Worm (Caenorhabditis elegans): Measurements from ENCODE around the gene D2096.10.

The D2096.10 gene

DNA sequence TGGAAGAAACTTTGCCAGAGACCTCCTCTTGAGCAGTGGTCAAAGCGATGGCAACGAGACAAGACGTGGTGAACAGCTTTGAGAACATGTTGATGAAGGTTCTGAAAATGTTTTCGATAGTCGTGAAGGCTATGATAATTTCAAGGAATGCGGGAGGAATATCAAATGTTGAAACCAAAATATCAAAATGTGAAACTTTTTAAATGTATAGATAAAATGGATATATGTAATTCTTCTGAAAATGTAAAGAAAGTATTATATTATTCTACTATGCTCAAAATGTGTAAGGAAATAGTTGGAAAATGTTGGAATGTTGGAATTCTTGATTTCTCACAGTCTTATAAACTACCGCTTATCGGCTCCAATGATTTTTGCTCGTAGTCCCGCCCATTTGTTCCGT lies 19.9 kb downstream of the D2096.10 start, which contains the start of gene D2096.6:
D2096.6 (minus strand) TSS at position 101 of the 400 bp plus-strand sequence.
- TF ChIP-seq flt-1 (GFP tag; IDR thresholded peaks at IDR 0.05), result no peak
- TF ChIP-seq ceh-36 (tag; optimal IDR thresholded peaks at IDR 0.05), result no peak
- TF ChIP-seq hnd-1 (tag; optimal IDR thresholded peaks at IDR 0.05), result no peak
- TF ChIP-seq pes-1 (GFP tag; IDR thresholded peaks at IDR 0.05), result no peak
- no peak for TF ChIP-seq ceh-13 (GFP tag; optimal IDR thresholded peaks at IDR 0.05)

DNA sequence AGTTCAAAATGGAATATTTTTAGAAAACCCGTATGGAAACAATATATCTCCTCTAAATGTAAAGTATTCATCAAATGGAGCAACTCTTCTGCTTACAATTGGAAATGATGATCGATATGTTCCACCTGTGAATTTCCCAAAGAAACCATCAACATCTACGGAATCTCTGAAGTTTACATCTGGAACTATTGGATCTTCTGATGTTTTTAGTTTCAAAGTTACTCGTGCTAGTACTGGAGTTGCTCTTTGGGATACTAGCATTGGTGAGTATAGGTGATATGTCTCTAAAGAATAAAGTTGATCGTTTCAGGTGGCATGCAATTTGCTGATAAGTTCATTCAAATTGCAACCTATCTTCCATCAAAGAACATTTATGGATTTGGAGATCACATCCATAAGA lies 21.2 kb downstream of the D2096.10 start:
- TF ChIP-seq hmg-4 (GFP tag; optimal IDR thresholded peaks at IDR 0.05) (no peak), scrt-1 (GFP tag; IDR thresholded peaks at IDR 0.05) (no peak), tbx-11 (GFP tag; IDR thresholded peaks at IDR 0.05) (no peak), aly-1 (tag; optimal IDR thresholded peaks at IDR 0.05) (no peak), ama-1 (optimal IDR thresholded peaks at IDR 0.05) (no peak), F13C5.2 (tag; optimal IDR thresholded peaks at IDR 0.05) (no peak), tbx-37 (GFP tag; conservative IDR thresholded peaks at IDR 0.05) (no peak), tra-4 (tag; optimal IDR thresholded peaks at IDR 0.05) (no peak)

DNA sequence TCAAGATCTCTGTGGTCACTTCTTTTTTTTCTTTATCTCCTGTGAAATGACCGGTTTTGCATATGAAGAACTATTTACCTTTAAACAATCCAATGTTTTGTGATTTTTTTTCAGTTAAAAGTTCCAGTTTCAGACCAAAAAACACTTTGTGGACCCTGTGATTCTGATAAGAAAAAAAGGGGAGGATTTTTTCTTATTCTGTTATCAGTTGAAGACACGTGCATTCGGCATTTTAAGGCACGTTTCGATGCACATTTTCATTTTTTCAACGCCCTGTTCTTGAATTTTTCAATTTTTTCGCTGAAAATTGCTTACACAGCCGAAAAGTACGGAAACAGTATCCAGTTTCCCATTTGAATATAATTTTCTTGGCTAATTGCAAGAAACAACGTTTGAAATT lies 22.7 kb downstream of the D2096.10 start, which contains the start of gene aagr-1:
aagr-1 (plus strand) TSS at position 227 of the 400 bp plus-strand sequence.
- TF ChIP-seq sea-1 (GFP tag; conservative IDR thresholded peaks at IDR 0.05) (no peak), tbx-37 (GFP tag; conservative IDR thresholded peaks at IDR 0.05) (no peak), scrt-1 (GFP tag; IDR thresholded peaks at IDR 0.05) (no peak), hmg-4 (GFP tag; optimal IDR thresholded peaks at IDR 0.05) (no peak), ets-7 (tag; optimal IDR thresholded peaks at IDR 0.05) (no peak), B0310.2 (tag; optimal IDR thresholded peaks at IDR 0.05) (no peak), hmbx-1 (tag; optimal IDR thresholded peaks at IDR 0.05) (no peak), ceh-36 (tag; optimal IDR thresholded peaks at IDR 0.05) (no peak), tra-4 (tag; optimal IDR thresholded peaks at IDR 0.05) (no peak), ama-1 (optimal IDR thresholded peaks at IDR 0.05) (no peak), ceh-13 (GFP tag; optimal IDR thresholded peaks at IDR 0.05) (no peak), aly-1 (tag; optimal IDR thresholded peaks at IDR 0.05) (no peak), flt-1 (GFP tag; IDR thresholded peaks at IDR 0.05) (no peak), tbx-11 (GFP tag; IDR thresholded peaks at IDR 0.05) (no peak), hnd-1 (tag; optimal IDR thresholded peaks at IDR 0.05) (no peak), F13C5.2 (tag; optimal IDR thresholded peaks at IDR 0.05) (no peak), pes-1 (GFP tag; IDR thresholded peaks at IDR 0.05) (no peak)

DNA sequence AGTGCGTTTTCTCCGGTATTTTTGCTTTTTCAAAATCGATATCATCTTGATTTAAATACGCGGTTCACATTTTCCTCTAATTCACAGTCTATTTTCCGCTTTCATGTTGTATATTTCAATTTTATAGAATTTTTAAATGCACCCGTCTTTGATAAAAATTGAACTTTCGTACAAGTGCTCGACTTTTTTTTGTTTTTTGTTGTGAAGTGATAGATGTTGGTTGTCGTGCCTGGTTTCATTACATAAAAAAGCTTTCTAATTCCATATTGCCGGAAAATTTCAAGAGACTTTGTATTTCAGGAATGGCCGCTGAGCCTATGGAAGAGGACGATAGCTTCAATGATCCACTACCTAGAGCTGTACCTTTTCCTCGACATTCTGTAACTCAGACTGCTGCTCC lies 25.9 kb downstream of the D2096.10 start, which contains the start of gene D2096.12:
D2096.12 (plus strand) TSS at position 301 of the 400 bp plus-strand sequence.
- no peak for TF ChIP-seq tbx-11 (GFP tag; IDR thresholded peaks at IDR 0.05)
- TF ChIP-seq ceh-36 (tag; optimal IDR thresholded peaks at IDR 0.05), result no peak
- TF ChIP-seq tbx-37 (GFP tag; conservative IDR thresholded peaks at IDR 0.05), result no peak
- TF ChIP-seq ets-7 (tag; optimal IDR thresholded peaks at IDR 0.05), result no peak
- TF ChIP-seq ama-1 (optimal IDR thresholded peaks at IDR 0.05), result no peak
- TF ChIP-seq scrt-1 (GFP tag; IDR thresholded peaks at IDR 0.05), result no peak
- no peak for TF ChIP-seq tra-4 (tag; optimal IDR thresholded peaks at IDR 0.05)
- no peak for TF ChIP-seq ceh-13 (GFP tag; optimal IDR thresholded peaks at IDR 0.05)
- no peak for TF ChIP-seq sea-1 (GFP tag; conservative IDR thresholded peaks at IDR 0.05)
- TF ChIP-seq pes-1 (GFP tag; IDR thresholded peaks at IDR 0.05), result no peak
- no peak for TF ChIP-seq F13C5.2 (tag; optimal IDR thresholded peaks at IDR 0.05)
- no peak for TF ChIP-seq aly-1 (tag; optimal IDR thresholded peaks at IDR 0.05)
- no peak for TF ChIP-seq hmg-4 (GFP tag; optimal IDR thresholded peaks at IDR 0.05)
- no peak for TF ChIP-seq B0310.2 (tag; optimal IDR thresholded peaks at IDR 0.05)
- TF ChIP-seq hnd-1 (tag; optimal IDR thresholded peaks at IDR 0.05), result no peak
- no peak for TF ChIP-seq flt-1 (GFP tag; IDR thresholded peaks at IDR 0.05)
- no peak for TF ChIP-seq hmbx-1 (tag; optimal IDR thresholded peaks at IDR 0.05)

DNA sequence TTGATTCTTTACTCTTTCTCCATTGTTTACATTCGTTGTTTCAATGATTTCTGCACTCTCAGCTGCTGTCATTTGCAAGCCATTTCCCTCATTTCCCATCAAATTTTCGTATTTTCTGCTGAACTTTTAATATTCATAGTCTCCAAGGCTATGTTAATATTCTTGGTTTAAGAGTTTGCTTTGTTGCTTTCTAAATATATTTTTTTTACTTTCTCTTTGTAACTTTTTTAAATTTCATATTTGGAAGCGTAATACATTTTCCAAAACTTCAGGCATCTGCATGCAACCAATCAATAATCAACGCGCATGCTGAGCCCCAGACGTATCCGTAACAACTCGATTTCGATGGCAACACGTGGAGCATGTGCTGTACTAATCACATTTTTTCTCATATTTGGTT lies 28.2 kb downstream of the D2096.10 start, which contains the start of gene sqv-1:
sqv-1 (plus strand) TSS at position 301 of the 400 bp plus-strand sequence.
- TF ChIP-seq flt-1 (GFP tag; IDR thresholded peaks at IDR 0.05) (no peak), tbx-37 (GFP tag; conservative IDR thresholded peaks at IDR 0.05) (no peak), ceh-13 (GFP tag; optimal IDR thresholded peaks at IDR 0.05) (no peak), tbx-11 (GFP tag; IDR thresholded peaks at IDR 0.05) (no peak), ets-7 (tag; optimal IDR thresholded peaks at IDR 0.05) (no peak), scrt-1 (GFP tag; IDR thresholded peaks at IDR 0.05) (no peak), hmbx-1 (tag; optimal IDR thresholded peaks at IDR 0.05) (no peak), sea-1 (GFP tag; conservative IDR thresholded peaks at IDR 0.05) (no peak), hmg-4 (GFP tag; optimal IDR thresholded peaks at IDR 0.05) (no peak)

DNA sequence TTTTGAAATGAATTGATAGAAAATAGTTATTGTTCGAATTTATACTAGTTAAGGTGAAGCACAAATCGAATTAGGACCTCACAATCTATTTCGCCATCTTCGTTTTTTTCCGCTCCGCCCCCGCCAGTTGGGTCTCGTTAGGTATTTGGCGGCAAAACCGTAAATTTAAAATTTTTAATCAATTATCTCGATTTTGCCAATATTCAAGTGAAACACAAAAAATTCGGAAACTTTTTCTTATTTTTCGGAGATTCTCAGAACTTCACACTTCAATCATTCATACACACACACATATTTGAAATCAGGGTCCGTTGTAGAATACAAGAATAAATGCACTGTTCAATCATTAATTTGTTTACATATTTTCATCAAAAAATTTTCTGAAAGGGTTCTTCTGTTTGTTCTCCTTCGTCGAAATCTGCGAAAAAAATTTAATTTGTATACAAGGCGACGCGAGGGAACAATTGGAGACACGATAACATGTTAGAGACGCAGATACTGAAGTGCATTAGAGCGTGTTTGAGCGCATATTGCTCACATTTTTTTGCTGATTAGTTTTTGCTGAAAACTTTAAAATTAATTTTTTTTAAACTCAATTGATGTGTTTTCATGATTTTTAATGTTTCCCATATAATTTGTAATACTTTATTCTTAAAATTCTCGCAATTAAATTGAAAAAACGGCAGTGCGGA lies 29.2 kb downstream of the D2096.10 start, which contains the start of gene D2096.5:
D2096.5 (minus strand) TSS at position 51 of the 692 bp plus-strand sequence.
- TF ChIP-seq hmbx-1 (tag; optimal IDR thresholded peaks at IDR 0.05) (no peak), B0310.2 (tag; optimal IDR thresholded peaks at IDR 0.05) (no peak), pes-1 (GFP tag; IDR thresholded peaks at IDR 0.05) (no peak), tbx-37 (GFP tag; conservative IDR thresholded peaks at IDR 0.05) (no peak), sea-1 (GFP tag; conservative IDR thresholded peaks at IDR 0.05) (no peak), flt-1 (GFP tag; IDR thresholded peaks at IDR 0.05) (no peak), hmg-4 (GFP tag; optimal IDR thresholded peaks at IDR 0.05) (no peak), ceh-13 (GFP tag; optimal IDR thresholded peaks at IDR 0.05) (no peak)

DNA sequence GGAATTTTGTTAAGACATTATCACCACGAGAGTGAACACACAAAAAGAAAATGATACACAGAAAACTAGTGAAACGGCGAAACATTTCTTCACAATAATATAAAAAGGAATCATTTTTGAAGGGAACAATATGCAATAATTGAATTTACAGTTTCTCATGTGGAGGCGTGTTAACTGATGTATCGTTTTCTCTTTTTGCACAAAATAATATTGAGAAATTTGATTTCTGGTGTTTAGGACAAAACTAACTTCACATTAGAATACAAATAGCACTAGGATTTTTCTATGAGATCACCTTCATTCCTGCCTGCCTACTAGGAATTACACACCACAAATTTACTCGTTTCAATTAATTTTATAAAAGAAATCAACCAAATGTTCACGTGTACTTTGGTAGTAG lies 30.5 kb downstream of the D2096.10 start, which contains the start of gene D2096.13:
D2096.13 (minus strand) TSS at position 101 of the 400 bp plus-strand sequence.
- TF ChIP-seq hmg-4 (GFP tag; optimal IDR thresholded peaks at IDR 0.05) (no peak), flt-1 (GFP tag; IDR thresholded peaks at IDR 0.05) (no peak), ets-7 (tag; optimal IDR thresholded peaks at IDR 0.05) (no peak), tbx-37 (GFP tag; conservative IDR thresholded peaks at IDR 0.05) (no peak), F13C5.2 (tag; optimal IDR thresholded peaks at IDR 0.05) (no peak)

All from whole organism, early embryonic.